Worm (Caenorhabditis elegans): ENCODE data around the gene tag-244.

The tag-244 gene

DNA sequence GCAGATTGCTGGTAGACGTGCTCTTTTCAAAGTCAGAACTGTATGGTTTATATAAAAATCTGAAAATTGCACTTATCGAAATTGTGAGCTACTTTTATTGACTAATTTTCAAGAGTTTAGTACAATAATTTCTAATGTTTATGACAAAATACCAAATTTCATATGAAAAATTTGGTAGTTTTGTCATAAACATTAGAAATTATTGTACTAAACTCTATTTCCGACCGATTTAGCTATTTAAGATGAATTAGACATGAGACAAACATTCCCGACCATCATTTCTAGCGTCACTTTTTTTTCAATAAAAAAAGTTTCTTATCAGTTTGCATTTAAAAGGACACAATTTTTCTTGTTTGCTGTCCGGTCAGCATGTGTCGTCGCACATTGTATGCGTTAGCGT lies at the start of gene tag-244:
Gene tag-244 (plus strand): TSS at position 301 of the 400 bp plus-strand sequence.
- no peak for TF ChIP-seq T22C8.4 (GFP tag; IDR thresholded peaks at IDR 0.05)
- no peak for TF ChIP-seq klf-2 (GFP tag; conservative IDR thresholded peaks at IDR 0.05)
- no peak for TF ChIP-seq flt-1 (GFP tag; IDR thresholded peaks at IDR 0.05)
- no peak for TF ChIP-seq ztf-29 (GFP tag; IDR thresholded peaks at IDR 0.05)
- no peak for TF ChIP-seq cog-1 (tag; optimal IDR thresholded peaks at IDR 0.05)
- TF ChIP-seq ztf-23 (GFP tag; IDR thresholded peaks at IDR 0.05), result no peak
- TF ChIP-seq med-1 (GFP tag; optimal IDR thresholded peaks at IDR 0.05; ENCODE audit: insufficient read depth), result no peak
- TF ChIP-seq ref-1 (GFP tag; conservative IDR thresholded peaks at IDR 0.05), result no peak
- TF ChIP-seq tab-1 (GFP tag; IDR thresholded peaks at IDR 0.05), result no peak

DNA sequence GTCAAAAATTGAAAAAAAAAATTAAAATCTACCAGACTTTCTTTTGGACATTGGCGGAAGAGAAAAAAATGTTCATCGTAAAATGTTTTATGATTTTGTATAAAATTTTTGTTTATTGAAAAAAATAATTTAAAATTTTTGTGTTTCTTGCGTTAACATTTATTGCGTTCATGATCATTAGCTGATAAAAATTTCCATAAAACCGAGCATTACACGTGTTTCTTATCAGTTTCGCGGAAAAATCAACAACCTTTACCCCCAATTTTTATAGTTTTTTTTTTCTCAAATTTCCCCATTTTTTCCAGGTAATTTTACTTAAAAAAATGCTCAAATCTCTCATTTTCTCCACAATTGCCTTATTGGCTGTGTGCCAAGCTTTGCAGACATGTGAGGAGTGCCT lies 40.4 kb upstream of the tag-244 start, which contains the start of gene txt-4:
Gene txt-4 (plus strand): TSS at position 324 of the 400 bp plus-strand sequence.
- TF ChIP-seq tab-1 (GFP tag; IDR thresholded peaks at IDR 0.05) (no peak), ztf-29 (GFP tag; IDR thresholded peaks at IDR 0.05) (no peak), cog-1 (tag; optimal IDR thresholded peaks at IDR 0.05) (no peak), klf-2 (GFP tag; conservative IDR thresholded peaks at IDR 0.05) (no peak), T22C8.4 (GFP tag; IDR thresholded peaks at IDR 0.05) (no peak), med-1 (GFP tag; optimal IDR thresholded peaks at IDR 0.05; ENCODE audit: insufficient read depth) (no peak), flt-1 (GFP tag; IDR thresholded peaks at IDR 0.05) (no peak)

DNA sequence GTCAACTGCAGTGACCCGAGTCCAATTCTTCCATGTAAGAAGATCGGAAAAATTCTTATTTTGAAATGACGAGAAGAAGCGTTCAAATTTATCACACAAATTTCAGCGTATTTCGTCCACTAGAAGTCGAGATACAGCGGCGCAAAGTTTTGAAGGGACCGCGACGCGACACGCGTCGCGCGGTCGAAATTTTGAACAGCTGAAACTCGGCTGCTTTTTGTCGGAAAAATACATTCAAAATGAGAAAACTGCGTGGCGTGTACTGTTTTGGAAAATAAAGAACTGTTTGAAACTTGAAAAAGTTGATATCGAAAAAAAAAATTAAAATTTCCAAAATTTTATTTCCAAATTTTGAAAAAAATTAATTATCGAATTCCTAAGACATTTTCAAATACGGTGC lies 37.7 kb upstream of the tag-244 start:
- TF ChIP-seq flt-1 (GFP tag; IDR thresholded peaks at IDR 0.05) (no peak), ztf-29 (GFP tag; IDR thresholded peaks at IDR 0.05) (no peak), tab-1 (GFP tag; IDR thresholded peaks at IDR 0.05) (no peak), cog-1 (tag; optimal IDR thresholded peaks at IDR 0.05) (no peak), ref-1 (GFP tag; conservative IDR thresholded peaks at IDR 0.05) (no peak), ztf-23 (GFP tag; IDR thresholded peaks at IDR 0.05) (no peak), klf-2 (GFP tag; conservative IDR thresholded peaks at IDR 0.05) (no peak), T22C8.4 (GFP tag; IDR thresholded peaks at IDR 0.05) (no peak)

DNA sequence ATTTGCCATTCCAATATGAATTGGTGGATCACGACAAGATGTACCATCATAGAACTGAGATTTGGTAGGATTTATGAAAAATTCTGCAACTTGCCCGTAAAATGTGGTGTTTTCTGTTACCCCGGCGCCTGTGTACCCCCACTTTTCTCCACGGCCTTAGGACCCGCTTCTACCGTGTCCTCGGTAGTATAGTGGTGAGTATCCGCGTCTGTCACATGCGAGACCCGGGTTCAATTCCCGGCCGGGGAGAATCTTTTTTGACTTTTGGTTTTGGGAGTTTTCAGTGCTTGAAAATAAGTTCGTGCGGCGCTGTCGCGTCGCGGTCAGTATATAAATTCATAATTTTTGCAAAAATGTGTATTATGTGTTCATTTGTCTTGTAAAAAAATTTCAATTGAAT lies 36.3 kb upstream of the tag-244 start:
- TF ChIP-seq cog-1 (tag; optimal IDR thresholded peaks at IDR 0.05) (no peak), tab-1 (GFP tag; IDR thresholded peaks at IDR 0.05) (peak; percentile 71; the same call in 1 of the 2 replicates), klf-2 (GFP tag; conservative IDR thresholded peaks at IDR 0.05) (0 out of 2 replicates have a peak, but pooled peaks have one; percentile 31), ref-1 (GFP tag; conservative IDR thresholded peaks at IDR 0.05) (peak; percentile 46; the same call in 1 of the 2 replicates), T22C8.4 (GFP tag; IDR thresholded peaks at IDR 0.05) (no peak), ztf-23 (GFP tag; IDR thresholded peaks at IDR 0.05) (peak; percentile 59; the same call in 1 of the 2 replicates), ztf-29 (GFP tag; IDR thresholded peaks at IDR 0.05) (0 out of 2 replicates have a peak, but pooled peaks have one; percentile 50), med-1 (GFP tag; optimal IDR thresholded peaks at IDR 0.05; ENCODE audit: insufficient read depth) (no peak), flt-1 (GFP tag; IDR thresholded peaks at IDR 0.05) (peak; percentile 55; the same call in 1 of the 2 replicates)

DNA sequence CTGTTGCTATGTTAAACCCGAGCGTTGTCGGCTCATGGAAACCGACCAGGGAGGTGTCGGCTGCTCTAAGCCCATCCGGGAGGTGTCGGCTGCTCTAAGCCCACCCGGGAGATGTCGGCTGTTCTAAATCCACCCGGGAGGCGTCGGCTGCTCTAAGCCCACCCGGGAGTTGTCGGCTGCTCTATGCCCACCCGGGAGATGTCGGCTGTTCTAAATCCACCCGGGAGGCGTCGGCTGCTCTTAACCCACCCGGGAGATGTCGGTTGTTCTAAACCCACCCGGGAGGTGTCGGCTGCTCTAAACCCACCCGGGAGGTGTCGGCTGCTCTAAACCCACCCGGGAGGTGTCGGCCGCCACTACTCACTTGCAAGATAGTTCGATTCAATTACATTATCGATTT lies 34.8 kb upstream of the tag-244 start:
- TF ChIP-seq med-1 (GFP tag; optimal IDR thresholded peaks at IDR 0.05; ENCODE audit: insufficient read depth) (no peak), klf-2 (GFP tag; conservative IDR thresholded peaks at IDR 0.05) (no peak), ztf-23 (GFP tag; IDR thresholded peaks at IDR 0.05) (no peak), flt-1 (GFP tag; IDR thresholded peaks at IDR 0.05) (no peak), ref-1 (GFP tag; conservative IDR thresholded peaks at IDR 0.05) (no peak), T22C8.4 (GFP tag; IDR thresholded peaks at IDR 0.05) (no peak), ztf-29 (GFP tag; IDR thresholded peaks at IDR 0.05) (no peak), cog-1 (tag; optimal IDR thresholded peaks at IDR 0.05) (no peak), tab-1 (GFP tag; IDR thresholded peaks at IDR 0.05) (no peak)

DNA sequence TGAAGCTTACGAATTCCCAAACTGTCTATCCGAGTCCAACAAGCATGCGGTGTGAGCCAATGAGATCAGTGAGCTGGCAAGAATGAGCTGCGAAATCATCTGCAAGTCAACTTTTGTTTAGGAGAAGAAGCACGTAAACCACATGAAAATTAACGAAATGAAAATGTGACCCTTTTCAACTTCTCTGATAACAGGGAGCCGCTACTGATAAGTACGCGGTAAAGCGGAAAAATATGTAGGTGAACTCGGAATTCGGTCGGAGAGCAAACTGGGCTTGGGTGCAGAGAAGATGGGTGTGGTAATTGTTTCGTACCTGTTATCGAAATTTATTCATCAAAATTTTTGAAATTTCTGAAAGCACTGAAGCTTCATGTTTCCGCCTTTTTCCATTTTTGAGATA lies 34.2 kb upstream of the tag-244 start, which contains the start of gene clec-172:
Gene clec-172 (minus strand): TSS at position 101 of the 400 bp plus-strand sequence.
- TF ChIP-seq med-1 (GFP tag; optimal IDR thresholded peaks at IDR 0.05; ENCODE audit: insufficient read depth), result no peak
- TF ChIP-seq cog-1 (tag; optimal IDR thresholded peaks at IDR 0.05), result no peak
- no peak for TF ChIP-seq ref-1 (GFP tag; conservative IDR thresholded peaks at IDR 0.05)
- TF ChIP-seq ztf-23 (GFP tag; IDR thresholded peaks at IDR 0.05), result no peak
- no peak for TF ChIP-seq tab-1 (GFP tag; IDR thresholded peaks at IDR 0.05)
- no peak for TF ChIP-seq klf-2 (GFP tag; conservative IDR thresholded peaks at IDR 0.05)
- TF ChIP-seq T22C8.4 (GFP tag; IDR thresholded peaks at IDR 0.05), result no peak
- TF ChIP-seq ztf-29 (GFP tag; IDR thresholded peaks at IDR 0.05), result no peak
- TF ChIP-seq flt-1 (GFP tag; IDR thresholded peaks at IDR 0.05), result no peak

DNA sequence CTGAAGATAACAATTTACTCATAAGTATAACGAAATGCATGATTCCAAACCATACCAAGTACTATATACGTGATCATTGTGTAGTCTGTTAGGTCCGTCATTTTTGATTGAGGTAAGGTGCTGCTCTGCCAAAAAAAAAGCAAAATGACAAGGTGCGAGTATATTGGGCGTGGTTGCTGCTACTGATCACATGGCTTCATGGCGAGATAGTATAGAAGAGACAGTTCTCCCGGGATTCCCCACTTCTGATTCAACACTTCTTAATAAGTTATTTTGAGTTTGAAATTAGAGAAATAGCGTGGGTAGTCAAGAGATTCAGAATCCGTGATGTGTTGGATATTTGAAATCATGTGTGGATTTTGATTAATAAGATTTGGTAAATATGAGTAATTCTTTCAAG lies 29.5 kb upstream of the tag-244 start, which contains the start of gene K03H6.4:
Gene K03H6.4 (minus strand): TSS at position 101 of the 400 bp plus-strand sequence.
- no peak for TF ChIP-seq klf-2 (GFP tag; conservative IDR thresholded peaks at IDR 0.05)
- no peak for TF ChIP-seq med-1 (GFP tag; optimal IDR thresholded peaks at IDR 0.05; ENCODE audit: insufficient read depth)
- no peak for TF ChIP-seq T22C8.4 (GFP tag; IDR thresholded peaks at IDR 0.05)
- no peak for TF ChIP-seq ref-1 (GFP tag; conservative IDR thresholded peaks at IDR 0.05)
- TF ChIP-seq tab-1 (GFP tag; IDR thresholded peaks at IDR 0.05), result no peak
- TF ChIP-seq cog-1 (tag; optimal IDR thresholded peaks at IDR 0.05), result no peak
- no peak for TF ChIP-seq flt-1 (GFP tag; IDR thresholded peaks at IDR 0.05)
- TF ChIP-seq ztf-29 (GFP tag; IDR thresholded peaks at IDR 0.05), result no peak
- no peak for TF ChIP-seq ztf-23 (GFP tag; IDR thresholded peaks at IDR 0.05)

DNA sequence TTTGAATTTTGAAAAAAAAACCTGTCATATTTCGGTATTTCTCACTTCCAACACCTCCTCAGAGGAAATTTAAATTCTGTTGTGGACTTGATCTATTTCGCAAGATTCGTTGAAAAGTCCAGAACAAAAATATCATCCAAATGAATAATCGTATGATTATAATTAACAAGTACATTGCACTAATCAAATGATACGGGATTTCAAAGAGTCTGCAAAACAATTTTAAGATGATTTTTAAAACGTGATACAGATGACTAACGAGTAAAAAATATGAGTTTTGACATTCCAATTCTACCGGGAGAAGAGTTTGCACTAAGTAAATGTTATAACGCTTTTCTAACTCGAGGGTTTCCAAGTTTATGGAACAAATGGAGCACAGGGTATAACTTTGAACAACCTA lies 28.3 kb upstream of the tag-244 start:
- no peak for TF ChIP-seq T22C8.4 (GFP tag; IDR thresholded peaks at IDR 0.05)
- no peak for TF ChIP-seq tab-1 (GFP tag; IDR thresholded peaks at IDR 0.05)
- TF ChIP-seq med-1 (GFP tag; optimal IDR thresholded peaks at IDR 0.05; ENCODE audit: insufficient read depth), result no peak
- no peak for TF ChIP-seq klf-2 (GFP tag; conservative IDR thresholded peaks at IDR 0.05)
- TF ChIP-seq ref-1 (GFP tag; conservative IDR thresholded peaks at IDR 0.05), result no peak
- TF ChIP-seq flt-1 (GFP tag; IDR thresholded peaks at IDR 0.05), result no peak
- no peak for TF ChIP-seq cog-1 (tag; optimal IDR thresholded peaks at IDR 0.05)
- TF ChIP-seq ztf-29 (GFP tag; IDR thresholded peaks at IDR 0.05), result no peak
- no peak for TF ChIP-seq ztf-23 (GFP tag; IDR thresholded peaks at IDR 0.05)

DNA sequence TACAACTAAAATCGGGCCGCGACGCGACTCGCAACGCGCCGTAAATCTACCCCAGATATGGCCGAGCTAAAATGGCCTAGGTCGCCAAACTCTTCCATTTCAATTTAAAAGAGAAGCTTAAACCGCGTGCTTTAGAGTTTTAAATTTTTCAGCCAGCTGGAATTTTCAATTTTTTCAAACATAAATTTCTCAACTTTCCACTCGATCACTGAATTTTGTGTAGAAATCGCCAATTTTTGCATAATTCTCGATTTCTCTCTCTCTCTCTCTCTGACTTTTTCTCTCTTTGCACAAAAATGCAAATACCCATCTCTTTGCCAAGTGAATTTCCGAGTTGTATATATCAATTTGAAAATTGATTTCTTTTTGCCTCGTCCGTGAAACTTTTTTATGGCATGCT lies 27.3 kb upstream of the tag-244 start, which contains the start of gene K03H6.1:
Gene K03H6.1 (plus strand): TSS at position 301 of the 400 bp plus-strand sequence.
- no peak for TF ChIP-seq tab-1 (GFP tag; IDR thresholded peaks at IDR 0.05)
- no peak for TF ChIP-seq med-1 (GFP tag; optimal IDR thresholded peaks at IDR 0.05; ENCODE audit: insufficient read depth)
- no peak for TF ChIP-seq cog-1 (tag; optimal IDR thresholded peaks at IDR 0.05)
- TF ChIP-seq ref-1 (GFP tag; conservative IDR thresholded peaks at IDR 0.05), result no peak
- no peak for TF ChIP-seq ztf-23 (GFP tag; IDR thresholded peaks at IDR 0.05)
- no peak for TF ChIP-seq ztf-29 (GFP tag; IDR thresholded peaks at IDR 0.05)
- TF ChIP-seq flt-1 (GFP tag; IDR thresholded peaks at IDR 0.05), result no peak
- no peak for TF ChIP-seq klf-2 (GFP tag; conservative IDR thresholded peaks at IDR 0.05)
- no peak for TF ChIP-seq T22C8.4 (GFP tag; IDR thresholded peaks at IDR 0.05)

Measured in whole organism, midembryonic.